Worm (Caenorhabditis elegans): ENCODE data around the gene T19H5.6.

DNA sequence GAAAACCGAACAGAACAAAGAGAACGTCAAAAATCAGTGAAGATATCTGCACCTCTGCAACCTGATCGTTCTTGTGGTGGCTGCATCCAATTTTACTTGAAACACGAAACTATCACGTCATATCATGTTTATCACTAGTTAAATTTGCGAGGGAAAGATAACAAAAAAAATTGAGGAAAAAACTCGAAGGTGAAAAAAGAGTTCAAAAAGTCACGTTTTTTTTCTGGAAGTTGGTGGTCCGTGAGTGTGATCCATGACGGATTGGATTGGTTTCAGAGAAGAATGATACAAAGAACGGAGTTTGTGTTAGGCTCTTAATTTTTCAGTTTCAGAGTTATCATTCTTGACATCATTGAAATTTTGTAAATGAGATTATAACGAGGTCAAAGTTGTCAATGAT, 12.5 kb upstream of the T19H5.6 start:
- TF ChIP-seq unc-62 (GFP tag; optimal IDR thresholded peaks at IDR 0.05) (no peak), snpc-4 (tag; optimal IDR thresholded peaks at IDR 0.05) (no peak)
